Worm (Caenorhabditis elegans) whole organism, L2 larva: Measurements from ENCODE around the gene W05H9.2.

Source experiments
- C34F6.9 ChIP-seq: fragments of 150-350 bp; optimal IDR thresholded peaks from 2 replicates; lab custom pipeline; 2014; ENCODE audit warnings: missing biosample characterization, missing genetic modification characterization
- F13H6.1 ChIP-seq: sonication (generic microtip); optimal IDR thresholded peaks from 2 replicates; lab custom pipeline; 2016; ENCODE audit warnings: missing genetic modification characterization, missing compliant biosample characterization
- R02D3.7 ChIP-seq: fragments of 150-350 bp; optimal IDR thresholded peaks from 2 replicates; lab custom pipeline; 2014; ENCODE audit warnings: missing biosample characterization, missing genetic modification characterization
- Y55F3AM.14 ChIP-seq: fragments of 200-800 bp; sonication (Bioruptor generic); optimal IDR thresholded peaks from 2 replicates; lab custom pipeline; 2018; ENCODE audit warnings: mild to moderate bottlenecking, missing genetic modification characterization, missing compliant biosample characterization
- ZK546.5 ChIP-seq: sonication (generic microtip); optimal IDR thresholded peaks from 2 replicates; lab custom pipeline; 2017; ENCODE audit warnings: missing biosample characterization, missing genetic modification characterization
- alr-1 ChIP-seq: fragments of 150-350 bp; optimal IDR thresholded peaks from 2 replicates; lab custom pipeline; 2014; ENCODE audit warnings: missing biosample characterization, missing genetic modification characterization
- aly-2 ChIP-seq: fragments of 150-350 bp; optimal IDR thresholded peaks from 2 replicates; lab custom pipeline; 2014; ENCODE audit warnings: missing biosample characterization, missing genetic modification characterization
- ama-1 ChIP-seq: fragments of 150-350 bp; optimal IDR thresholded peaks from 2 replicates; lab custom pipeline; 2018; ENCODE audit warnings: inconsistent platforms
- blmp-1 ChIP-seq: sonication (generic microtip); optimal IDR thresholded peaks from 2 replicates; lab custom pipeline; 2017; ENCODE audit warnings: missing genetic modification characterization, mild to moderate bottlenecking, missing compliant biosample characterization, antibody characterized with exemption, moderate library complexity; ENCODE audit not compliant: insufficient read depth
- ceh-16 ChIP-seq: fragments of 150-350 bp; optimal IDR thresholded peaks from 2 replicates; lab custom pipeline; 2014; ENCODE audit warnings: missing biosample characterization, missing genetic modification characterization
- ceh-82 ChIP-seq: fragments of 150-350 bp; optimal IDR thresholded peaks from 2 replicates; lab custom pipeline; 2014; ENCODE audit warnings: missing biosample characterization, missing genetic modification characterization
- crh-2 ChIP-seq: sonication (generic microtip); optimal IDR thresholded peaks from 2 replicates; lab custom pipeline; 2017; ENCODE audit warnings: missing biosample characterization, missing genetic modification characterization
- dmd-4 ChIP-seq: sonication (generic microtip); optimal IDR thresholded peaks from 2 replicates; lab custom pipeline; 2017; ENCODE audit warnings: missing biosample characterization, missing genetic modification characterization
- egl-27 ChIP-seq: sonication (generic microtip); optimal IDR thresholded peaks from 3 replicates; lab custom pipeline; 2017; ENCODE audit warnings: missing biosample characterization, missing genetic modification reagents, missing genetic modification characterization
- elt-1 ChIP-seq: fragments of 150-350 bp; optimal IDR thresholded peaks from 2 replicates; lab custom pipeline; 2014; ENCODE audit warnings: missing biosample characterization, missing genetic modification characterization
- elt-3 ChIP-seq: sonication (generic microtip); optimal IDR thresholded peaks from 2 replicates; lab custom pipeline; 2017; ENCODE audit warnings: missing biosample characterization, missing genetic modification characterization
- fos-1 ChIP-seq: fragments of 150-350 bp; optimal IDR thresholded peaks from 2 replicates; lab custom pipeline; 2014; ENCODE audit warnings: missing biosample characterization, missing genetic modification characterization
- gmeb-1 ChIP-seq: fragments of 150-350 bp; optimal IDR thresholded peaks from 2 replicates; lab custom pipeline; 2014; ENCODE audit warnings: missing biosample characterization, missing genetic modification characterization
- lin-11 ChIP-seq: fragments of 150-350 bp; sonication (generic microtip); optimal IDR thresholded peaks from 2 replicates; lab custom pipeline; 2014; ENCODE audit warnings: missing biosample characterization, missing genetic modification characterization, inconsistent platforms, mixed read lengths
- lin-13 ChIP-seq: fragments of 150-350 bp; optimal IDR thresholded peaks from 2 replicates; lab custom pipeline; 2014; ENCODE audit warnings: missing biosample characterization, missing genetic modification reagents, missing genetic modification characterization
- lin-39 ChIP-seq: fragments of 150-350 bp; optimal IDR thresholded peaks from 2 replicates; lab custom pipeline; 2014; ENCODE audit warnings: missing biosample characterization, missing genetic modification reagents, missing genetic modification characterization
- lsy-2 ChIP-seq, 2 experiments: fragments of 150-350 bp in 1 of 2; sonication (generic microtip) in 1 of 2; optimal IDR thresholded peaks; 2 replicates each; lab custom pipeline; 2014 to 2017; ENCODE audit warnings: missing biosample characterization in 2 of 2, missing genetic modification characterization in 2 of 2
- mab-5 ChIP-seq: fragments of 150-350 bp; optimal IDR thresholded peaks from 2 replicates; lab custom pipeline; 2014; ENCODE audit warnings: missing biosample characterization, missing genetic modification characterization
- mbf-1 ChIP-seq: sonication (generic microtip); optimal IDR thresholded peaks from 2 replicates; lab custom pipeline; 2017; ENCODE audit warnings: missing biosample characterization, missing genetic modification characterization
- mdl-1 ChIP-seq, 2 experiments: fragments of 150-350 bp in 1 of 2; sonication (generic microtip) in 1 of 2; optimal IDR thresholded peaks; 2 replicates each; lab custom pipeline; 2017; ENCODE audit warnings: missing biosample characterization in 2 of 2, missing genetic modification characterization in 2 of 2
- nhr-10 ChIP-seq: sonication (generic microtip); optimal IDR thresholded peaks from 2 replicates; lab custom pipeline; 2017; ENCODE audit warnings: missing biosample characterization, missing genetic modification characterization
- nhr-11 ChIP-seq: fragments of 150-350 bp; optimal IDR thresholded peaks from 2 replicates; lab custom pipeline; 2014; ENCODE audit warnings: missing biosample characterization, missing genetic modification characterization
- nhr-12 ChIP-seq: fragments of 150-350 bp; optimal IDR thresholded peaks from 2 replicates; lab custom pipeline; 2014; ENCODE audit warnings: missing biosample characterization, missing genetic modification characterization
- nhr-129 ChIP-seq: fragments of 150-350 bp; optimal IDR thresholded peaks from 2 replicates; lab custom pipeline; 2014; ENCODE audit warnings: missing biosample characterization, missing genetic modification characterization
- nhr-21 ChIP-seq: fragments of 150-350 bp; optimal IDR thresholded peaks from 2 replicates; lab custom pipeline; 2014; ENCODE audit warnings: missing biosample characterization, missing genetic modification characterization
- nhr-23 ChIP-seq: fragments of 150-350 bp; optimal IDR thresholded peaks from 2 replicates; lab custom pipeline; 2014; ENCODE audit warnings: missing biosample characterization, missing genetic modification reagents, missing genetic modification characterization
- nhr-237 ChIP-seq: fragments of 150-350 bp; optimal IDR thresholded peaks from 2 replicates; lab custom pipeline; 2014; ENCODE audit warnings: missing biosample characterization, missing genetic modification characterization
- nhr-25 ChIP-seq: fragments of 150-350 bp; sonication (generic microtip); optimal IDR thresholded peaks from 3 replicates; lab custom pipeline; 2014; ENCODE audit warnings: missing biosample characterization, missing genetic modification characterization
- nhr-6 ChIP-seq: fragments of 150-350 bp; optimal IDR thresholded peaks from 2 replicates; lab custom pipeline; 2014; ENCODE audit warnings: missing biosample characterization, missing genetic modification characterization
- nhr-77 ChIP-seq: fragments of 150-350 bp; optimal IDR thresholded peaks from 2 replicates; lab custom pipeline; 2014; ENCODE audit warnings: missing biosample characterization, missing genetic modification characterization
- peb-1 ChIP-seq: fragments of 150-350 bp; optimal IDR thresholded peaks from 2 replicates; lab custom pipeline; 2014; ENCODE audit warnings: missing biosample characterization, missing genetic modification characterization
- sem-4 ChIP-seq: fragments of 150-350 bp; optimal IDR thresholded peaks from 2 replicates; lab custom pipeline; 2014; ENCODE audit warnings: missing biosample characterization, missing genetic modification reagents, missing genetic modification characterization
- skn-1 ChIP-seq: sonication (generic microtip); optimal IDR thresholded peaks from 2 replicates; lab custom pipeline; 2017; ENCODE audit warnings: missing biosample characterization, missing genetic modification characterization
- sma-3 ChIP-seq: sonication (generic microtip); optimal IDR thresholded peaks from 2 replicates; lab custom pipeline; 2016; ENCODE audit warnings: missing genetic modification reagents, missing genetic modification characterization, missing compliant biosample characterization
- sma-9 ChIP-seq, 2 experiments: fragments of 150-350 bp in 1 of 2; sonication (generic microtip) in 1 of 2; optimal IDR thresholded peaks; 2 replicates each; lab custom pipeline; 2014 to 2016; ENCODE audit warnings: missing genetic modification characterization in 2 of 2, mild to moderate bottlenecking in 1 of 2, missing biosample characterization in 1 of 2, missing compliant biosample characterization in 1 of 2, missing genetic modification reagents in 1 of 2, moderate library complexity in 1 of 2
- snpc-4 ChIP-seq: fragments of 150-350 bp; optimal IDR thresholded peaks from 2 replicates; lab custom pipeline; 2014; ENCODE audit warnings: missing biosample characterization, missing genetic modification characterization
- unc-39 ChIP-seq: fragments of 150-350 bp; optimal IDR thresholded peaks from 2 replicates; lab custom pipeline; 2014; ENCODE audit warnings: missing biosample characterization, missing genetic modification characterization
- unc-55 ChIP-seq: fragments of 150-350 bp; sonication (generic microtip); optimal IDR thresholded peaks from 3 replicates; lab custom pipeline; 2014; ENCODE audit warnings: missing biosample characterization, missing genetic modification reagents, missing genetic modification characterization
- unc-62 ChIP-seq: fragments of 150-350 bp; optimal IDR thresholded peaks from 2 replicates; lab custom pipeline; 2014; ENCODE audit warnings: missing biosample characterization, missing genetic modification reagents, missing genetic modification characterization
- zag-1 ChIP-seq: fragments of 150-350 bp; optimal IDR thresholded peaks from 2 replicates; lab custom pipeline; 2014; ENCODE audit warnings: missing biosample characterization, missing genetic modification characterization
- ztf-1 ChIP-seq: fragments of 200-800 bp; sonication (Bioruptor generic); conservative IDR thresholded peaks from 2 replicates; pipeline ENCODE4 v1.3.6; 2022; ENCODE audit warnings: missing genetic modification characterization, missing compliant biosample characterization
- ztf-11 ChIP-seq: sonication (generic microtip); optimal IDR thresholded peaks from 2 replicates; lab custom pipeline; 2017; ENCODE audit warnings: missing biosample characterization, missing genetic modification characterization
- ztf-4 ChIP-seq: fragments of 150-350 bp; optimal IDR thresholded peaks from 2 replicates; lab custom pipeline; 2014; ENCODE audit warnings: missing biosample characterization, missing genetic modification characterization

W05H9.2 gene

DNA sequence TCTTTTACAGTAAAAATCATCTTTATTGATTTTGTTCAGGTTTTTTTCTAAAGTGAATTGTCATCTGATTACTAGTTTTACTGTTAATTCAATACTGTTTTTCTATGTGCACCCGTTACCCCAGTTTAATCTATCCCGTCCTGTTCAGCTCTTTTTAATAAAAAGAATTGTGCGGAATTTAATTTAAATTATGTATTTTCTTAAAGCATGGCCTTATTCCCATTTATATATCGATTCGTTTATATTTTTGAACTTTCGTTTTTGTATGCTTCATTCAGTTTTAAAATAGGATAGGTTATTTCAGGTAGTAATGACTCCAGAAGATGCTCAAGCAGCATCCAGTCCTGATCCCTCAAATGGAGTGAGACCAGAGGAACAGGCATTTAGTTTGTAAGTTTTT lies at the start of gene W05H9.2:
Gene W05H9.2, plus strand, starts transcription at position 301 of the 400 bp plus-strand sequence.
- TF ChIP-seq ztf-1 (GFP tag; lab: Robert Waterston, UW) (no peak), lin-13 (GFP tag; lab: Kevin White, UChicago) (no peak), mdl-1 (tag; optimal IDR thresholded peaks at IDR 0.05; lab: Kevin White, UChicago) (no peak), gmeb-1 (no peak), nhr-21 (tag; lab: Kevin White, UChicago) (no peak), ztf-11 (tag; lab: Kevin White, UChicago) (no peak), ztf-4 (tag; lab: Kevin White, UChicago) (no peak), fos-1 (tag; lab: Kevin White, UChicago) (no peak), nhr-237 (tag; lab: Kevin White, UChicago) (no peak), nhr-23 (no peak), Y55F3AM.14 (GFP tag; lab: Kevin White, UChicago) (no peak), nhr-10 (no peak), skn-1 (tag; lab: Kevin White, UChicago) (no peak)

DNA sequence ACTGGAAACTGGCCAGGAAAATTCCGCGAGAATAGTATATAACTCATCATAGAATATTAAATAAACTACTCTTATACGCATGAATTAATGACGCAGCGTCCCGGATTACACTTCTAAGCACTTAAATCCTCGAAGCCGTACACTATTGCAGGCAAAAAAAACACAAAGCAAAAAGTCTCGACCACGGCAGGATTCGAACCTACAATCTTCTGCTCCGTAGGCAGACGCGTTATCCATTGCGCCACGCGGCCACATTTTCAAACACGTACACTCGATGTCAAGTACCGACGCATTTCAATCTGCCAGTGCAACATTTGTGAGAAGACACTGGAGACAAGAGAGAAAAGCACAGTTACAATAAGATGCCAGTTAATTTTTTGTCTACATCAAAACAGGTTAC lies 46.9 kb upstream of the W05H9.2 start:
- TF ChIP-seq sma-9 (GFP tag; optimal IDR thresholded peaks at IDR 0.05; lab: Kevin White, UChicago), result peak; percentile 76
- no peak for TF ChIP-seq sma-9 (tag; optimal IDR thresholded peaks at IDR 0.05; lab: Kevin White, UChicago)
- peak; percentile 38 for TF ChIP-seq unc-55 (GFP tag; lab: Kevin White, UChicago)
- TF ChIP-seq aly-2 (tag; lab: Kevin White, UChicago), result no peak
- peak in 1 of 2 experiments; percentile 21 for TF ChIP-seq lsy-2 (tag; optimal IDR thresholded peaks at IDR 0.05; lab: Kevin White, UChicago)
- no peak for TF ChIP-seq alr-1 (tag; lab: Kevin White, UChicago)
- TF ChIP-seq unc-62 (GFP tag; lab: Kevin White, UChicago), result no peak
- no peak for TF ChIP-seq ztf-4 (tag; lab: Kevin White, UChicago)
- no peak for TF ChIP-seq nhr-237 (tag; lab: Kevin White, UChicago)
- no peak for TF ChIP-seq elt-1 (tag; lab: Kevin White, UChicago)
- TF ChIP-seq ztf-11 (tag; lab: Kevin White, UChicago), result no peak
- TF ChIP-seq nhr-11 (tag; lab: Kevin White, UChicago), result no peak
- peak; percentile 43 for TF ChIP-seq lin-13 (GFP tag; lab: Kevin White, UChicago)
- TF ChIP-seq ama-1, result no peak
- TF ChIP-seq snpc-4 (tag; lab: Kevin White, UChicago), result no peak
- peak; percentile 20 for TF ChIP-seq sem-4
- TF ChIP-seq blmp-1 (tag; lab: Kevin White, UChicago), result no peak
- peak; percentile 83 for TF ChIP-seq nhr-129 (tag; lab: Kevin White, UChicago)
- TF ChIP-seq lin-39 (tag; lab: Kevin White, UChicago), result no peak
- no peak for TF ChIP-seq ceh-16 (tag; lab: Kevin White, UChicago)
- TF ChIP-seq mab-5 (tag; lab: Kevin White, UChicago), result peak; percentile 11
- TF ChIP-seq unc-39 (tag; lab: Kevin White, UChicago), result no peak
- TF ChIP-seq nhr-21 (tag; lab: Kevin White, UChicago), result peak; percentile 27
- TF ChIP-seq mdl-1 (tag; optimal IDR thresholded peaks at IDR 0.05; lab: Kevin White, UChicago), result no peak
- no peak for TF ChIP-seq peb-1 (tag; lab: Kevin White, UChicago)
- peak; percentile 38 for TF ChIP-seq F13H6.1 (tag; lab: Kevin White, UChicago)
- no peak for TF ChIP-seq nhr-12 (tag; lab: Kevin White, UChicago)
- TF ChIP-seq ceh-82, result no peak
- no peak for TF ChIP-seq zag-1 (tag; lab: Kevin White, UChicago)
- no peak for TF ChIP-seq nhr-10
- TF ChIP-seq Y55F3AM.14 (GFP tag; lab: Kevin White, UChicago), result peak; percentile 34
- no peak for TF ChIP-seq nhr-77 (tag; lab: Kevin White, UChicago)
- TF ChIP-seq dmd-4 (tag; lab: Kevin White, UChicago), result no peak
- TF ChIP-seq ZK546.5, result no peak
- no peak for TF ChIP-seq mbf-1 (tag; lab: Kevin White, UChicago)
- peak; percentile 12 for TF ChIP-seq fos-1 (tag; lab: Kevin White, UChicago)
- no peak for TF ChIP-seq nhr-23
- peak; percentile 57 for TF ChIP-seq C34F6.9 (tag; lab: Kevin White, UChicago)
- peak; percentile 53 for TF ChIP-seq egl-27
- TF ChIP-seq gmeb-1, result no peak
- TF ChIP-seq crh-2 (tag; lab: Kevin White, UChicago), result peak; percentile 44
- TF ChIP-seq elt-3 (tag; lab: Kevin White, UChicago), result no peak
- TF ChIP-seq skn-1 (tag; lab: Kevin White, UChicago), result no peak
- TF ChIP-seq R02D3.7, result no peak
- TF ChIP-seq lin-11 (tag; lab: Kevin White, UChicago), result no peak
- TF ChIP-seq nhr-6 (tag; lab: Kevin White, UChicago), result no peak
- TF ChIP-seq ztf-1 (GFP tag; lab: Robert Waterston, UW), result no peak
- TF ChIP-seq sma-3 (GFP tag; lab: Kevin White, UChicago), result peak; percentile 35
- no peak for TF ChIP-seq nhr-25 (tag; lab: Kevin White, UChicago)
